Worm (Caenorhabditis elegans) whole organism, mixed stage, embryonic: Measurements from ENCODE around the gene abu-10.

Experiments
- M03D4.4 ChIP-seq: sonication (generic microtip); optimal IDR thresholded peaks from 2 replicates; lab custom pipeline; 2017; ENCODE audit warnings: mild to moderate bottlenecking, missing genetic modification characterization, missing compliant biosample characterization
- bed-3 ChIP-seq: fragments of 200-800 bp; sonication (Bioruptor generic); optimal IDR thresholded peaks from 3 replicates; lab custom pipeline; 2018; ENCODE audit warnings: mild to moderate bottlenecking, missing genetic modification characterization, moderate library complexity, missing compliant biosample characterization
- blmp-1 ChIP-seq: fragments of 150-350 bp; optimal IDR thresholded peaks from 2 replicates; lab custom pipeline; 2014; ENCODE audit warnings: missing biosample characterization, missing genetic modification characterization
- ceh-39 ChIP-seq: fragments of 150-350 bp; optimal IDR thresholded peaks from 2 replicates; lab custom pipeline; 2014; ENCODE audit warnings: missing biosample characterization, missing genetic modification characterization
- ceh-43 ChIP-seq: fragments of 200-800 bp; sonication (Bioruptor generic); optimal IDR thresholded peaks from 2 replicates; lab custom pipeline; 2018; ENCODE audit warnings: mild to moderate bottlenecking, missing genetic modification characterization, moderate library complexity, missing compliant biosample characterization
- ces-1 ChIP-seq: fragments of 150-350 bp; optimal IDR thresholded peaks from 2 replicates; lab custom pipeline; 2014; ENCODE audit warnings: missing biosample characterization, missing genetic modification reagents, missing genetic modification characterization
- cnd-1 ChIP-seq: fragments of 200-800 bp; sonication (Bioruptor generic); optimal IDR thresholded peaks from 2 replicates; lab custom pipeline; 2018; ENCODE audit warnings: mild to moderate bottlenecking, missing genetic modification characterization, missing compliant biosample characterization
- drap-1 ChIP-seq: fragments of 200-800 bp; sonication (Bioruptor generic); optimal IDR thresholded peaks from 3 replicates; lab custom pipeline; 2018; ENCODE audit warnings: mild to moderate bottlenecking, missing genetic modification characterization, missing compliant biosample characterization
- elt-1 ChIP-seq: sonication (generic microtip); optimal IDR thresholded peaks from 2 replicates; lab custom pipeline; 2017; ENCODE audit warnings: missing genetic modification characterization, mild to moderate bottlenecking, missing compliant biosample characterization, antibody characterized with exemption, moderate library complexity, borderline replicate concordance; ENCODE audit not compliant: insufficient read depth
- elt-3 ChIP-seq: fragments of 150-350 bp; optimal IDR thresholded peaks from 2 replicates; lab custom pipeline; 2014; ENCODE audit warnings: missing biosample characterization, missing genetic modification characterization
- flh-1 ChIP-seq: fragments of 200-800 bp; sonication (Bioruptor generic); optimal IDR thresholded peaks from 2 replicates; lab custom pipeline; 2018; ENCODE audit warnings: mild to moderate bottlenecking, missing genetic modification characterization, moderate library complexity, missing compliant biosample characterization
- ham-2 ChIP-seq: fragments of 200-800 bp; sonication (Bioruptor generic); optimal IDR thresholded peaks from 2 replicates; lab custom pipeline; 2018; ENCODE audit warnings: mild to moderate bottlenecking, missing genetic modification characterization, missing compliant biosample characterization
- hlh-1 ChIP-seq: fragments of 150-350 bp; optimal IDR thresholded peaks from 2 replicates; lab custom pipeline; 2014; ENCODE audit warnings: missing biosample characterization, missing genetic modification reagents, missing genetic modification characterization
- lin-13 ChIP-seq: fragments of 150-350 bp; optimal IDR thresholded peaks from 2 replicates; lab custom pipeline; 2014; ENCODE audit warnings: missing biosample characterization, missing genetic modification characterization
- lin-32 ChIP-seq: fragments of 200-800 bp; sonication (Bioruptor generic); optimal IDR thresholded peaks from 2 replicates; lab custom pipeline; 2018; ENCODE audit warnings: mild to moderate bottlenecking, missing genetic modification characterization, missing compliant biosample characterization
- lsy-2 ChIP-seq: fragments of 150-350 bp; optimal IDR thresholded peaks from 2 replicates; lab custom pipeline; 2014; ENCODE audit warnings: missing biosample characterization, missing genetic modification characterization
- mab-5 ChIP-seq: fragments of 150-350 bp; optimal IDR thresholded peaks from 2 replicates; lab custom pipeline; 2014; ENCODE audit warnings: missing biosample characterization, missing genetic modification characterization
- mep-1 ChIP-seq: fragments of 150-350 bp; optimal IDR thresholded peaks from 2 replicates; lab custom pipeline; 2017; ENCODE audit warnings: missing biosample characterization, missing genetic modification reagents, missing genetic modification characterization, inconsistent platforms
- mls-2 ChIP-seq: sonication (generic microtip); optimal IDR thresholded peaks from 2 replicates; lab custom pipeline; 2016; ENCODE audit warnings: mild to moderate bottlenecking, missing genetic modification characterization, moderate library complexity, missing compliant biosample characterization
- nhr-2 ChIP-seq: fragments of 150-350 bp; optimal IDR thresholded peaks from 2 replicates; lab custom pipeline; 2014; ENCODE audit warnings: missing biosample characterization, missing genetic modification characterization
- nhr-237 ChIP-seq: fragments of 150-350 bp; optimal IDR thresholded peaks from 2 replicates; lab custom pipeline; 2014; ENCODE audit warnings: missing biosample characterization, missing genetic modification characterization
- nhr-76 ChIP-seq: sonication (generic microtip); optimal IDR thresholded peaks from 2 replicates; lab custom pipeline; 2017; ENCODE audit warnings: missing biosample characterization, missing genetic modification characterization
- pha-4 ChIP-seq: fragments of 150-350 bp; optimal IDR thresholded peaks from 2 replicates; lab custom pipeline; 2018; ENCODE audit warnings: missing biosample characterization, missing genetic modification reagents, missing genetic modification characterization
- sem-2 ChIP-seq: fragments of 200-800 bp; sonication (Bioruptor generic); optimal IDR thresholded peaks from 2 replicates; lab custom pipeline; 2018; ENCODE audit warnings: mild to moderate bottlenecking, missing genetic modification characterization, missing compliant biosample characterization
- snpc-4 ChIP-seq: fragments of 150-350 bp; optimal IDR thresholded peaks from 2 replicates; lab custom pipeline; 2014; ENCODE audit warnings: missing biosample characterization, missing genetic modification characterization
- sptf-1 ChIP-seq: sonication (generic microtip); optimal IDR thresholded peaks from 2 replicates; lab custom pipeline; 2017; ENCODE audit warnings: mild to moderate bottlenecking, missing genetic modification characterization, moderate library complexity, missing compliant biosample characterization
- tbx-8 ChIP-seq: fragments of 200-800 bp; sonication (Bioruptor generic); optimal IDR thresholded peaks from 2 replicates; lab custom pipeline; 2018; ENCODE audit warnings: mild to moderate bottlenecking, missing genetic modification characterization, moderate library complexity, missing compliant biosample characterization
- unc-120 ChIP-seq: sonication (generic microtip); optimal IDR thresholded peaks from 2 replicates; lab custom pipeline; 2017; ENCODE audit warnings: missing genetic modification characterization, missing compliant biosample characterization; ENCODE audit not compliant: poor library complexity, severe bottlenecking
- unc-39 ChIP-seq: fragments of 150-350 bp; optimal IDR thresholded peaks from 2 replicates; lab custom pipeline; 2014; ENCODE audit warnings: missing biosample characterization, missing genetic modification characterization
- ztf-11 ChIP-seq: fragments of 150-350 bp; optimal IDR thresholded peaks from 2 replicates; lab custom pipeline; 2014; ENCODE audit warnings: missing biosample characterization, missing genetic modification characterization

abu-10 gene

DNA sequence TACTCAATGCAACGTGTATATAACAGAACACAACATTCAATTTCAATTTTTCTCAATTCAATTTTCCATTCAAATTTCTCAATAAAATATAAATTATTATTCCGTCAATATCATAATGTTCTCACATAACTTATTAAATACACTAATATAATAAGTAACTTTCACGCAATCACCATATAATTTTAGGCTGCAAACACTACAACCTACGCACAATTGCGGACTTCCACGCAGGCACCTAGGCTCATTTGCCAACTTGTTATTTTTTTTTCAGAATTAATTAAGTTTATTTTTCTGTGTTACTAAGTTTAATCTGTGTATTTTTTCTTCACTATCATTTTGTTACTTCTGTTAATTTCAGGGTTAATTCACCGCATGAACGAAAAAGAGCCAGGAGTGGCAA is 25.6 kb upstream of the abu-10 start, which contains the start of gene F47B7.2:
F47B7.2 (plus strand) TSS at position 358 of the 400 bp plus-strand sequence.
- TF ChIP-seq mep-1 = peak; percentile 52
- no peak for TF ChIP-seq cnd-1
- no peak for TF ChIP-seq tbx-8 (GFP tag; lab: Kevin White, UChicago)
- no peak for TF ChIP-seq ceh-39 (tag; lab: Kevin White, UChicago)
- no peak for TF ChIP-seq nhr-2 (tag; lab: Kevin White, UChicago)
- no peak for TF ChIP-seq nhr-76 (tag; lab: Kevin White, UChicago)
- TF ChIP-seq lin-13 (tag; lab: Kevin White, UChicago) = no peak
- no peak for TF ChIP-seq lin-32 (GFP tag; lab: Kevin White, UChicago)
- TF ChIP-seq blmp-1 (tag; lab: Kevin White, UChicago) = no peak
- TF ChIP-seq lsy-2 (tag; lab: Kevin White, UChicago) = no peak
- TF ChIP-seq ztf-11 = no peak
- no peak for TF ChIP-seq ham-2 (GFP tag; lab: Kevin White, UChicago)
- TF ChIP-seq hlh-1 = no peak
- TF ChIP-seq sptf-1 (tag; lab: Kevin White, UChicago) = peak; percentile 20
- TF ChIP-seq sem-2 (GFP tag; lab: Kevin White, UChicago) = no peak
- TF ChIP-seq ces-1 (GFP tag; lab: Kevin White, UChicago) = peak; percentile 91
- no peak for TF ChIP-seq drap-1 (GFP tag; lab: Kevin White, UChicago)
- TF ChIP-seq pha-4 (tag; lab: Kevin White, UChicago) = no peak
- TF ChIP-seq unc-39 (tag; lab: Kevin White, UChicago) = no peak
- TF ChIP-seq snpc-4 (tag; lab: Kevin White, UChicago) = no peak
- no peak for TF ChIP-seq M03D4.4 (tag; lab: Kevin White, UChicago)
- TF ChIP-seq flh-1 = no peak
- no peak for TF ChIP-seq elt-3 (tag; lab: Kevin White, UChicago)
- TF ChIP-seq, all 35 proteins: peak for 3

DNA sequence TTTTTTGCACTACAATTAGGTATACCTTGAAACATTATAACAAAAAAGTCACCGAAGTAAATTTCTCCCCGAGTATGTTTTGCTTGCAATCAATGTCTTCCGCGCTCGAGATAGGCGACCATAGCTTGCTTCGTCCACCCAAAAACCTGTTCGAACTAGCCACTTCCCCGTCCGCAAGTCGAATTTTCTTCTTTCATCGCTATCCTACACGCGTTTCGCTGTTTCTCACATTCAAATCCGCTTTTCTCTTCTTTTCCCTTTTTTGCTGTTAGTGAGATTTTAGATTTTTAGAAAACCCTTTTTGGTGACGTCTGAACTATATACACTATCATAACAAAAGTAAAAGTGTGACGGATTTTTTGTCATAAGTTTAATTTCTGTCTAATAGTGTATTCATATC is 24.7 kb upstream of the abu-10 start:
- TF ChIP-seq nhr-76 (tag; lab: Kevin White, UChicago) = no peak
- peak; percentile 28 for TF ChIP-seq blmp-1 (tag; lab: Kevin White, UChicago)

DNA sequence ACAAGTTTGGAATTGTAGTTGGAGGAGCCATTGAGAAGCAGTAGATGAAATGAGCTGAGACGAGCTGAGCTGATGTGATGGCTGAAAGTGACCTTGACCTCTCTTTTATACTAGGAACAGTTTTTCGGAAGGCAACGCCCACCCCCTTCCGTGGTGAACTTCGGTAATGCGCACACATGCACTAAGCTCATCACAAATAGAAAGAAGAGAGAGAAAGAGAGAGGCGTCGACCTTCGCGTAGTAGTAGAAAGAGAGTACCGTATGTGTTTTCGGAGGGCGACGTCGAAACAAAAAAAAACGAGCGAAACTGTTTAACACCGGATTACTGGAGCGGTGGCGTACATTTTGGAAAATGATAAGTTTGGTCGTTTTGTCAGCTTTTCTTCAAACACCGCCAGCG is 16.9 kb upstream of the abu-10 start, which contains the start of gene marg-1:
marg-1 (minus strand) TSS at position 101 of the 400 bp plus-strand sequence.
- TF ChIP-seq nhr-237 (tag; lab: Kevin White, UChicago) (no peak), ces-1 (GFP tag; lab: Kevin White, UChicago) (no peak), elt-3 (tag; lab: Kevin White, UChicago) (no peak), hlh-1 (no peak), mep-1 (no peak), blmp-1 (tag; lab: Kevin White, UChicago) (no peak), unc-120 (tag; lab: Kevin White, UChicago) (no peak), sptf-1 (tag; lab: Kevin White, UChicago) (no peak), M03D4.4 (tag; lab: Kevin White, UChicago) (no peak), mls-2 (no peak), sem-2 (GFP tag; lab: Kevin White, UChicago) (no peak)

DNA sequence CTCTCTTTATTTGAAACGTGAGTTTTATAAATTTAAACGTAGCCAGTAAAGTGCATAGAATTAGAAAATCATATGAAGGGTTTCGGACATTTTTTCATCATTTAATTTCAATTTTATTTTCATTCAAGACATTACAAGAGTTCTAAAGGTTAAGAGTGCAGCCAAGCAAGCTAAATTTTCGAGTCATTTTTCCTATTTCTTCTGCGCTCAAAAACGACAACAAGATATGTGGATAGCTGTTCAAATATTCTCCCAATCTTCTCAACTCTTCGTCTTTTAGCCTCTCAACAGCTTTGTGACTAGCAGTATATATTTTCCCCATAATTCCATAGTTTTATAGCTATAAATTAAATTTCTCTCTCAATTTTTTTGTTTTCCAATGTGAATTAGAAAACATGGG is 14.3 kb upstream of the abu-10 start:
- no peak for TF ChIP-seq elt-1 (tag; lab: Kevin White, UChicago)
- no peak for TF ChIP-seq flh-1
- no peak for TF ChIP-seq unc-120 (tag; lab: Kevin White, UChicago)
- TF ChIP-seq ceh-39 (tag; lab: Kevin White, UChicago) = no peak
- no peak for TF ChIP-seq lin-32 (GFP tag; lab: Kevin White, UChicago)
- no peak for TF ChIP-seq ceh-43
- no peak for TF ChIP-seq unc-39 (tag; lab: Kevin White, UChicago)
- no peak for TF ChIP-seq hlh-1
- no peak for TF ChIP-seq snpc-4 (tag; lab: Kevin White, UChicago)
- TF ChIP-seq pha-4 (tag; lab: Kevin White, UChicago) = no peak
- no peak for TF ChIP-seq sem-2 (GFP tag; lab: Kevin White, UChicago)
- no peak for TF ChIP-seq nhr-76 (tag; lab: Kevin White, UChicago)
- no peak for TF ChIP-seq mab-5 (tag; lab: Kevin White, UChicago)
- TF ChIP-seq blmp-1 (tag; lab: Kevin White, UChicago) = no peak
- no peak for TF ChIP-seq bed-3 (GFP tag; lab: Kevin White, UChicago)
- no peak for TF ChIP-seq mep-1
